Fruit fly (Drosophila melanogaster) S2 (cell line): Measurements from ENCODE around the gene CG10561.

Experiments used
- CG8478 ChIP-seq: fragments of >200 bp; optimal IDR thresholded peaks from 2 replicates; lab custom pipeline; 2018
- CTCF ChIP-seq, 2 experiments: fragments of >200 bp; optimal IDR thresholded peaks; 2 replicates each; lab custom pipeline; 2018

dm6 chr2L:19071713-19072112 is 42.5 kb upstream of the CG10561 start:
- TF ChIP-seq CTCF (optimal IDR thresholded peaks at IDR 0.05; lab: Kevin White, UChicago) (no peak), CG8478 (lab: Kevin White, UChicago) (no peak)
